Fruit fly (Drosophila melanogaster) whole organism, embryonic: ENCODE results near the gene CG7430.

Experiments
- Ada2b ChIP-seq: fragments of 200-800 bp; sonication (Bioruptor generic); IDR thresholded peaks from 2 replicates; pipeline ENCODE4 v1.3.6; 2022; ENCODE audit warnings: missing biosample characterization, missing genetic modification characterization
- B-H2 ChIP-seq: fragments of 200-800 bp; sonication (Bioruptor generic); optimal IDR thresholded peaks from 2 replicates; lab custom pipeline; 2018; ENCODE audit warnings: missing biosample characterization, mild to moderate bottlenecking, missing genetic modification characterization
- CG10274 ChIP-seq: fragments of 200-800 bp; sonication (Bioruptor generic); optimal IDR thresholded peaks from 3 replicates; lab custom pipeline; 2017; ENCODE audit warnings: missing biosample characterization, mild to moderate bottlenecking, missing genetic modification characterization
- CG10321 ChIP-seq: fragments of 200-800 bp; sonication (Bioruptor generic); IDR thresholded peaks from 2 replicates; pipeline ENCODE4 v1.3.6; 2022; ENCODE audit warnings: missing biosample characterization, missing genetic modification characterization
- CG12391 ChIP-seq: fragments of 200-800 bp; sonication (Bioruptor generic); optimal IDR thresholded peaks from 3 replicates; lab custom pipeline; 2018; ENCODE audit warnings: missing biosample characterization, mild to moderate bottlenecking, missing genetic modification characterization, moderate library complexity
- CG13296 ChIP-seq: fragments of 200-800 bp; sonication (Bioruptor generic); optimal IDR thresholded peaks from 3 replicates; lab custom pipeline; 2018; ENCODE audit warnings: missing biosample characterization, mild to moderate bottlenecking, missing genetic modification characterization
- CG14441 ChIP-seq: fragments of 200-800 bp; sonication (Bioruptor generic); IDR thresholded peaks from 2 replicates; pipeline ENCODE4 v1.3.6; 2022; ENCODE audit warnings: missing biosample characterization, missing genetic modification characterization
- CG14710 ChIP-seq: fragments of 200-800 bp; sonication (Bioruptor generic); optimal IDR thresholded peaks from 3 replicates; lab custom pipeline; 2019; ENCODE audit warnings: missing biosample characterization, mild to moderate bottlenecking, missing genetic modification characterization, moderate library complexity
- CG17912 ChIP-seq: fragments of 200-800 bp; sonication (Bioruptor generic); optimal IDR thresholded peaks from 2 replicates; lab custom pipeline; 2018; ENCODE audit warnings: missing biosample characterization, mild to moderate bottlenecking, missing genetic modification characterization
- CG2116 ChIP-seq: fragments of 200-800 bp; sonication (Bioruptor generic); optimal IDR thresholded peaks from 3 replicates; lab custom pipeline; 2018; ENCODE audit warnings: missing biosample characterization, mild to moderate bottlenecking, missing genetic modification characterization
- CG3847 ChIP-seq: fragments of 200-800 bp; sonication (Bioruptor generic); IDR thresholded peaks from 2 replicates; pipeline ENCODE4 v1.3.6; 2022; ENCODE audit warnings: missing biosample characterization, missing genetic modification characterization
- CG5245 ChIP-seq: fragments of 200-800 bp; sonication (Bioruptor generic); optimal IDR thresholded peaks from 3 replicates; lab custom pipeline; 2016; ENCODE audit warnings: missing biosample characterization, missing genetic modification characterization
- CG7271 ChIP-seq: fragments of 200-800 bp; sonication (Bioruptor generic); optimal IDR thresholded peaks from 2 replicates; lab custom pipeline; 2018; ENCODE audit warnings: missing biosample characterization, mild to moderate bottlenecking, missing genetic modification characterization, moderate library complexity
- CG9609 ChIP-seq: fragments of 200-800 bp; sonication (Bioruptor generic); optimal IDR thresholded peaks from 3 replicates; lab custom pipeline; 2016; ENCODE audit warnings: missing biosample characterization, missing genetic modification characterization
- E2f1 ChIP-seq: fragments of 200-800 bp; sonication (Bioruptor generic); IDR thresholded peaks from 2 replicates; pipeline ENCODE4 v1.3.6; 2022; ENCODE audit warnings: missing biosample characterization, missing genetic modification characterization
- Ets65A ChIP-seq: fragments of 200-800 bp; sonication (Bioruptor generic); peaks from one replicate; lab custom pipeline; 2016; ENCODE audit warnings: missing biosample characterization, missing genetic modification characterization
- HLH4C ChIP-seq: fragments of 200-800 bp; sonication (Bioruptor generic); IDR thresholded peaks from 3 replicates; pipeline ENCODE4 v1.3.6; 2022; ENCODE audit warnings: missing biosample characterization, missing genetic modification characterization; ENCODE audit not compliant: partially characterized antibody
- Lim3 ChIP-seq: fragments of 200-800 bp; sonication (Bioruptor generic); IDR thresholded peaks from 2 replicates; pipeline ENCODE4 v1.3.6; 2022; ENCODE audit warnings: missing biosample characterization, missing genetic modification characterization
- Mad ChIP-seq: fragments of 200-800 bp; sonication (Bioruptor generic); optimal IDR thresholded peaks from 2 replicates; lab custom pipeline; 2016; ENCODE audit warnings: missing biosample characterization, missing genetic modification characterization
- Med ChIP-seq: fragments of 200-800 bp; sonication (Bioruptor generic); peaks from one replicate; lab custom pipeline; 2016; ENCODE audit warnings: missing biosample characterization, missing genetic modification characterization, mild to moderate bottlenecking, inconsistent platforms, moderate library complexity
- NfI ChIP-seq: fragments of 200-800 bp; sonication (Bioruptor generic); optimal IDR thresholded peaks from 3 replicates; lab custom pipeline; 2018; ENCODE audit warnings: missing biosample characterization, mild to moderate bottlenecking, missing genetic modification characterization, moderate library complexity
- Tbp ChIP-seq: fragments of >200 bp; optimal IDR thresholded peaks from 2 replicates; lab custom pipeline; 2018; ENCODE audit warnings: missing biosample characterization, missing genetic modification characterization
- bigmax ChIP-seq: fragments of 200-800 bp; sonication (Bioruptor generic); optimal IDR thresholded peaks from 2 replicates; lab custom pipeline; 2018; ENCODE audit warnings: missing biosample characterization, mild to moderate bottlenecking, missing genetic modification characterization
- bsh ChIP-seq, 2 experiments: fragments of 200-800 bp; sonication (Bioruptor generic); optimal IDR thresholded peaks; 2 replicates each; lab custom pipeline; 2017 to 2018; ENCODE audit warnings: mild to moderate bottlenecking in 2 of 2, missing biosample characterization in 2 of 2, missing genetic modification characterization in 2 of 2, moderate library complexity in 1 of 2
- chm ChIP-seq: fragments of 200-800 bp; sonication (Bioruptor generic); IDR thresholded peaks from 2 replicates; pipeline ENCODE4 v1.3.6; 2022; ENCODE audit warnings: missing biosample characterization, missing genetic modification characterization
- eve ChIP-seq, 2 experiments: fragments of >200 bp; optimal IDR thresholded peaks; 2 replicates each; lab custom pipeline; 2017; ENCODE audit warnings: missing biosample characterization in 2 of 2, missing genetic modification characterization in 2 of 2
- ewg ChIP-seq: fragments of 200-800 bp; sonication (Bioruptor generic); optimal IDR thresholded peaks from 3 replicates; lab custom pipeline; 2017; ENCODE audit warnings: mild to moderate bottlenecking, missing biosample characterization, missing genetic modification reagents, missing genetic modification characterization
- gcm ChIP-seq: fragments of 200-800 bp; sonication (Bioruptor generic); optimal IDR thresholded peaks from 2 replicates; lab custom pipeline; 2019; ENCODE audit warnings: missing biosample characterization, mild to moderate bottlenecking, missing genetic modification characterization, moderate library complexity
- hb ChIP-seq: fragments of 200-800 bp; sonication (Bioruptor generic); IDR thresholded peaks from 3 replicates; pipeline ENCODE4 v1.3.6; 2022; ENCODE audit warnings: missing biosample characterization, missing genetic modification characterization; ENCODE audit not compliant: partially characterized antibody
- jing ChIP-seq: fragments of 200-800 bp; sonication (Bioruptor generic); optimal IDR thresholded peaks from 2 replicates; lab custom pipeline; 2018; ENCODE audit warnings: missing biosample characterization, mild to moderate bottlenecking, missing genetic modification characterization
- peb ChIP-seq: fragments of 200-800 bp; sonication (Bioruptor generic); IDR thresholded peaks from 2 replicates; pipeline ENCODE4 v1.3.6; 2022; ENCODE audit warnings: missing biosample characterization, missing genetic modification characterization
- repo ChIP-seq: fragments of 200-800 bp; sonication (Bioruptor generic); optimal IDR thresholded peaks from 2 replicates; lab custom pipeline; 2016; ENCODE audit warnings: missing biosample characterization, missing genetic modification characterization
- sc ChIP-seq, 3 experiments: fragments of >200 bp in 2 of 3; fragments of 200-800 bp in 1 of 3; sonication (Bioruptor generic) in 1 of 3; optimal IDR thresholded peaks; 2 replicates in 2 of 3; 3 replicates in 1 of 3; lab custom pipeline; 2017; ENCODE audit warnings: mild to moderate bottlenecking in 1 of 3, missing biosample characterization in 1 of 3, missing genetic modification characterization in 1 of 3, missing genetic modification reagents in 1 of 3
- scrt ChIP-seq: fragments of 200-800 bp; sonication (Bioruptor generic); optimal IDR thresholded peaks from 2 replicates; lab custom pipeline; 2018; ENCODE audit warnings: missing biosample characterization, mild to moderate bottlenecking, missing genetic modification characterization, moderate library complexity
- sens ChIP-seq: fragments of 200-800 bp; sonication (Bioruptor generic); peaks from one replicate; lab custom pipeline; 2016; ENCODE audit warnings: missing biosample characterization, missing genetic modification characterization
- usp ChIP-seq: fragments of >200 bp; optimal IDR thresholded peaks from 2 replicates; lab custom pipeline; 2017; ENCODE audit warnings: missing biosample characterization, missing genetic modification characterization
- z ChIP-seq: fragments of 200-800 bp; sonication (Bioruptor generic); IDR thresholded peaks from 3 replicates; pipeline ENCODE4 v1.3.6; 2022; ENCODE audit warnings: missing biosample characterization, missing genetic modification characterization

The CG7430 gene

DNA sequence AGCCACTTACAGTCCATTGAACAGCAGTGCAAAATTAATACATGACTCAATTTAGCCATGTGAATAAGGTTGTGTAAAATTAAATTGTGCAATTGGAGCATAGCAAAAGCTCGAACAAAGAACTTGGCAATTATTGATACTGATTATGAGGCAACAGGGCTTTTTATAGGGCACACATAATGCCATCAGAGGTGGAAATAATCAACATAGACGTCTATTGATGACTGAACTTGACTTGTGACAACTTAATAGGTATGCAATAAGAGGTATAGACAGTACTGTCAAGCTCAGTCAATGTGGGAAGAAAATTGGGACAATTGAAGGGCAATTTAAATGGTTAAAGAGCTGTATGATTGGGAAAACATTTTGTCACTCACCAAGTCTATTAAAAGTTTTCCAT is 26.6 kb upstream of the CG7430 start, which contains the start of gene Ir75b:
Gene Ir75b (minus strand): TSS at position 101 of the 400 bp plus-strand sequence.
- no peak for TF ChIP-seq jing
- no peak for TF ChIP-seq CG7271
- TF ChIP-seq CG2116 (GFP tag; lab: Kevin White, UChicago) = no peak
- no peak for TF ChIP-seq E2f1 (GFP tag; lab: Robert Waterston, UW)
- no peak for TF ChIP-seq bsh (GFP tag; optimal IDR thresholded peaks at IDR 0.05; lab: Kevin White, UChicago)
- no peak for TF ChIP-seq sc (optimal IDR thresholded peaks at IDR 0.05; lab: Kevin White, UChicago)
- TF ChIP-seq sc (GFP tag; optimal IDR thresholded peaks at IDR 0.05; lab: Kevin White, UChicago) = no peak
- TF ChIP-seq CG14710 (tag; lab: Kevin White, UChicago) = no peak
- no peak for TF ChIP-seq Mad (GFP tag; lab: Kevin White, UChicago)

DNA sequence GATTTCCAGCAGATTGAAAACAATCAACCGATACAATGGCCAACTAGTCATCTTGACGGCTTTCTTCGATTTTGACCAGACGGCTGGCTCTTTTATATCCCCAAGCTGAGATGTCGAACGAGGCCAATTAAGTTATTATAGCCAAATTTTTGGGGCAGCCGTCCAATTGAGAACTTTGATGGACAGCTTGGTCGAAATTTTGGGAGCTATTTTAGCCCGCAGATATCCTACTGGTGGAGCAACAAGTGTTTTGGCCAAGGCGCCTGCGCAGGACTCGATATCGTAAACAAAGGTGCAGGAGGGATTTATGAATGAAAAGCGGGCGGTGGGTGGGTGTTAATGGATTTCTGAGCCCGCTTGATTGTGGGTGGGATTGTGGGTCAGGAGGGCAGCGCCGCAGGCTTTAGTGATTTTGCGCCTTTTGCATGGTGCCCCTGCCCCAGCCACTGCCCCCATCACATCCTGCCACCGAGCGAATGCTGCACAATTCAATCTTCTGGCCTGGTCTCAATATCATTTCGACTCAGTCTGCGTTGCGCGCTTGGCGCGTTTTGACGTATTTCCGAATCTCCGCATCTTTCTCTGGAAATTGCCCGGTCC is 23.8 kb upstream of the CG7430 start, which contains the start of the genes Ir75c and Grd:
Gene Ir75c (minus strand): TSS at position 51 of the 600 bp plus-strand sequence.
Gene Grd (plus strand): TSS at position 550 of the 600 bp plus-strand sequence.
- TF ChIP-seq ewg = peak; percentile 55
- no peak for TF ChIP-seq HLH4C
- 0 out of 3 replicates have a peak, but pooled peaks have one; percentile 24 for TF ChIP-seq hb
- 0 out of 2 replicates have a peak, but pooled peaks have one; percentile 7 for TF ChIP-seq CG3847 (GFP tag; lab: Robert Waterston, UW)
- no peak for TF ChIP-seq CG17912
- TF ChIP-seq scrt = peak; percentile 87
- TF ChIP-seq Ets65A = peak; percentile 25

DNA sequence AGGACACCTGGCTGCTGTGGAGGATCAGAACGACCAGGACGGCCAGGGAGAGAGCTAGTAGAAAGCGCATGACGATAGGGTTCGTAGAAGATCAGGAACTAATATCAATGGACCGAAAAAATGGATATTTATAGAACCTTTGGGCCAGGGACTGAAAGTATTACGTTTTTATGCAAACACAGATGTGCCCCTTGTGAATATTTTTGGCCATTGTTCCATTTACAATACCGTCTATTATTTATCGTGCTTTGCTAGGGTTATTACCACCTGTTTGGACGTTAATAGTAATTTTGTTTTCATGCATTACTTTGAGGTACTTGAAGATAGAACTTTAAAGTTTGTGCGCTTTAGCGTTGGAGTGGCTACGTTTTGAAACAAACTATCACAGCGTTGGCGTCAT is 13.2 kb upstream of the CG7430 start, which contains the start of gene CG32188:
Gene CG32188 (minus strand): TSS at position 101 of the 400 bp plus-strand sequence.
- TF ChIP-seq CG5245 (GFP tag; lab: Kevin White, UChicago) = no peak
- no peak for TF ChIP-seq CG10274 (GFP tag; lab: Kevin White, UChicago)
- no peak for TF ChIP-seq CG10321 (GFP tag; lab: Robert Waterston, UW)
- TF ChIP-seq CG12391 (tag; lab: Kevin White, UChicago) = no peak
- no peak for TF ChIP-seq NfI (GFP tag; lab: Kevin White, UChicago)
- TF ChIP-seq CG9609 (GFP tag; lab: Kevin White, UChicago) = no peak
- TF ChIP-seq B-H2 (GFP tag; lab: Kevin White, UChicago) = no peak
- TF ChIP-seq Med (GFP tag; lab: Kevin White, UChicago) = no peak
- no peak for TF ChIP-seq CG13296 (GFP tag; lab: Kevin White, UChicago)
- no peak for TF ChIP-seq sens (GFP tag; lab: Kevin White, UChicago)
- no peak for TF ChIP-seq Ada2b (GFP tag; lab: Robert Waterston, UW)
- no peak for TF ChIP-seq eve (GFP tag; optimal IDR thresholded peaks at IDR 0.05; lab: Kevin White, UChicago)

DNA sequence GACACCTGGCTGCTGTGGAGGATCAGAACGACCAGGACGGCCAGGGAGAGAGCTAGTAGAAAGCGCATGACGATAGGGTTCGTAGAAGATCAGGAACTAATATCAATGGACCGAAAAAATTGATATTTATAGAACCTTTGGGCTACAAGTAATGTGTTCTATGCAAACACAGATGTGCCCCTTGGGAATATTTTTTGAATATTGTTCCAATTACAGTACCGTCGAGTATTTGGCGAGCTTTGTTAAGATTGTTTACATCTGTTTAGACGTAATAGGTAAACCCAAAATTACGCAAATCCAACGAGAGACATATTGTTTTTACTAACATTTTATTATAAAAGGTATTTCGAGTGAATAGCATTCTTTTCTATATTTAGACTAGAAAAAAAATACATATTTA is 11.6 kb upstream of the CG7430 start, which contains the start of gene CG32189:
Gene CG32189 (minus strand): TSS at position 101 of the 400 bp plus-strand sequence.
- TF ChIP-seq bigmax (GFP tag; lab: Kevin White, UChicago) (no peak), gcm (GFP tag; lab: Kevin White, UChicago) (no peak), chm (GFP tag; lab: Robert Waterston, UW) (no peak), Tbp (no peak), CG14441 (GFP tag; lab: Robert Waterston, UW) (no peak), repo (no peak), z (no peak), Lim3 (no peak), usp (GFP tag; lab: Kevin White, UChicago) (no peak), peb (no peak)
